Fruit fly (Drosophila melanogaster) whole organism, prepupa: ENCODE results near the gene His2Av.

ENCODE experiments used
- Blimp-1 ChIP-seq: fragments of 200-800 bp; sonication (Bioruptor generic); optimal IDR thresholded peaks from 3 replicates; lab custom pipeline; 2017; ENCODE audit warnings: missing biosample characterization, missing genetic modification characterization, mild to moderate bottlenecking, moderate library complexity, missing genetic modification reagents
- CG16779 ChIP-seq: fragments of 200-800 bp; sonication (Bioruptor generic); optimal IDR thresholded peaks from 3 replicates; lab custom pipeline; 2017; ENCODE audit warnings: missing biosample characterization, mild to moderate bottlenecking, missing genetic modification characterization
- CG3032 ChIP-seq: fragments of 200-800 bp; optimal IDR thresholded peaks from 2 replicates; lab custom pipeline; 2019; ENCODE audit warnings: missing biosample characterization, mild to moderate bottlenecking, missing genetic modification characterization, moderate library complexity
- CG34406 ChIP-seq: fragments of 200-800 bp; sonication (Bioruptor generic); optimal IDR thresholded peaks from 3 replicates; lab custom pipeline; 2016; ENCODE audit warnings: missing biosample characterization, missing genetic modification characterization
- CG7368 ChIP-seq: fragments of 200-800 bp; sonication (Bioruptor generic); optimal IDR thresholded peaks from 3 replicates; lab custom pipeline; 2016; ENCODE audit warnings: missing biosample characterization, missing genetic modification characterization
- CG9139 ChIP-seq: fragments of 200-800 bp; sonication (Bioruptor generic); optimal IDR thresholded peaks from 3 replicates; lab custom pipeline; 2017; ENCODE audit warnings: missing biosample characterization, mild to moderate bottlenecking, missing genetic modification characterization
- Eip75B ChIP-seq: fragments of 200-800 bp; sonication (Bioruptor generic); optimal IDR thresholded peaks from 3 replicates; lab custom pipeline; 2016; ENCODE audit warnings: missing biosample characterization, missing genetic modification characterization
- Ets21C ChIP-seq: fragments of 200-800 bp; sonication (Bioruptor generic); optimal IDR thresholded peaks from 3 replicates; lab custom pipeline; 2016; ENCODE audit warnings: missing biosample characterization, missing genetic modification characterization
- Ets96B ChIP-seq: fragments of 200-800 bp; optimal IDR thresholded peaks from 2 replicates; lab custom pipeline; 2019; ENCODE audit warnings: missing biosample characterization, mild to moderate bottlenecking, missing genetic modification characterization, moderate library complexity
- Gug ChIP-seq: fragments of 200-800 bp; sonication (Bioruptor generic); IDR thresholded peaks from 2 replicates; pipeline ENCODE4 v1.3.6; 2022; ENCODE audit warnings: missing biosample characterization, missing genetic modification characterization
- Lpt ChIP-seq: fragments of 200-800 bp; sonication (Bioruptor generic); optimal IDR thresholded peaks from 3 replicates; lab custom pipeline; 2016; ENCODE audit warnings: missing biosample characterization, missing genetic modification characterization
- Met ChIP-seq: fragments of 200-800 bp; sonication (Bioruptor generic); optimal IDR thresholded peaks from 3 replicates; lab custom pipeline; 2016; ENCODE audit warnings: missing biosample characterization, missing genetic modification characterization
- fd59A ChIP-seq: fragments of 200-800 bp; sonication (Bioruptor generic); optimal IDR thresholded peaks from 2 replicates; lab custom pipeline; 2017; ENCODE audit warnings: missing biosample characterization, mild to moderate bottlenecking, missing genetic modification characterization, missing genetic modification reagents
- vri ChIP-seq: fragments of 200-800 bp; sonication (Bioruptor generic); optimal IDR thresholded peaks from 3 replicates; lab custom pipeline; 2016; ENCODE audit warnings: missing biosample characterization, mild to moderate bottlenecking, missing genetic modification characterization

DNA sequence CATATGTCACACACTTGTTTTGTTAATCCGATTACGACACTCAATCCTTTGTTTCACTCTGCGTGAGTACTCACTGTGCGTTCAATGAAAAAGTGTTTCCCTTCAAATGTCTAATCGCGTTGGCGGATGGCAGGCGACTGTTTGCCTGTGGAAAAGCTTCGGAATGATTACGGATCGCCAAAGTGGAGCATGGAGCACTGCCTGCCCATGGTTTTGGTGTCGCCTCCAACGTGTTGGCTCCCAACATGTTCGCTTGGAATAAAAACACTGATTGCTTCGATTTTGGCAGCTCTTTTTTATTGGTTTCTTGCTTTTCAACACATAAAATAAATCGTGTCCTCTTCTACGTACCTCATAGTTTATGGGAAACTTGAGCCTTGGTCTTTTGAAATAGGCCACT lies 5.1 kb downstream of the His2Av start, which contains the start of gene SPARC:
- no peak for TF ChIP-seq Blimp-1 (GFP tag; lab: Kevin White, UChicago)
- TF ChIP-seq vri: no peak
- no peak for TF ChIP-seq CG9139 (GFP tag; lab: Kevin White, UChicago)
- TF ChIP-seq Met: no peak
- TF ChIP-seq CG3032 (tag; lab: Kevin White, UChicago): no peak
- no peak for TF ChIP-seq Ets96B
- TF ChIP-seq CG16779 (tag; lab: Kevin White, UChicago): no peak
- TF ChIP-seq Ets21C (GFP tag; lab: Kevin White, UChicago): no peak
- no peak for TF ChIP-seq Lpt (GFP tag; lab: Kevin White, UChicago)
- no peak for TF ChIP-seq Eip75B
- TF ChIP-seq CG7368 (GFP tag; lab: Kevin White, UChicago): no peak
- TF ChIP-seq Gug (GFP tag; lab: Robert Waterston, UW): no peak
- TF ChIP-seq CG34406 (GFP tag; lab: Kevin White, UChicago): no peak
- TF ChIP-seq fd59A (GFP tag; lab: Kevin White, UChicago): no peak
